Worm (Caenorhabditis elegans): ENCODE measurements around the gene srh-218.

DNA sequence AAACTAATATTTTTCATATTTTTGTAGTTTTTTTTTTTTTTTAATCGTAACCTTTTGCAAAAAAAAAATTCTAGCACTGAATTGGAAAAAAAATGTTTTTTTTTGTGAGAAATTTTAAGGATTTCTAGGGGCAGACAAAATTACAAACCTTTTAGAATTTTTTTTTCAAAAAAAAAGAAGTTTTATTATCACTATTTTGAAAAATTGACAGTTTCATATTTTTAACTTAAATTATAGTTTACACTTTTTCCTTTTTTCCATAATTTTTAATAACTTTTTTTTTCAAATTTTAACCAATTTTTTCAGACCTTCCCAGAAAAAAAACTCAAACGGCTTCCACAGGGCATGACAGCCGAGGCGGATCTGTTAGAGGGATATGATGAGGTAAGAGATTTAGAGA lies 22.8 kb upstream of the srh-218 start, which contains the start of gene dpf-1:
- TF ChIP-seq him-1 (tag; optimal IDR thresholded peaks at IDR 0.05): no peak
- no peak for TF ChIP-seq dao-5 (tag; optimal IDR thresholded peaks at IDR 0.05)
